Worm (Caenorhabditis elegans): ENCODE measurements around the gene fox-1.

ce11 chrX:2493586-2494175, 34.0 kb upstream of the fox-1 start:
- no peak for TF ChIP-seq tra-4 (tag; optimal IDR thresholded peaks at IDR 0.05)
- no peak for TF ChIP-seq hmbx-1 (tag; optimal IDR thresholded peaks at IDR 0.05)
- TF ChIP-seq hnd-1 (tag; optimal IDR thresholded peaks at IDR 0.05): no peak
- TF ChIP-seq ama-1 (optimal IDR thresholded peaks at IDR 0.05): no peak
- TF ChIP-seq pes-1 (GFP tag; IDR thresholded peaks at IDR 0.05): no peak
- no peak for TF ChIP-seq B0310.2 (tag; optimal IDR thresholded peaks at IDR 0.05)
- TF ChIP-seq hmg-4 (GFP tag; optimal IDR thresholded peaks at IDR 0.05): no peak
- no peak for TF ChIP-seq ceh-13 (GFP tag; optimal IDR thresholded peaks at IDR 0.05)
- TF ChIP-seq flt-1 (GFP tag; IDR thresholded peaks at IDR 0.05): no peak
- TF ChIP-seq ceh-36 (tag; optimal IDR thresholded peaks at IDR 0.05): no peak
- no peak for TF ChIP-seq scrt-1 (GFP tag; IDR thresholded peaks at IDR 0.05)
- TF ChIP-seq sea-1 (GFP tag; conservative IDR thresholded peaks at IDR 0.05): no peak
